Fruit fly (Drosophila melanogaster) whole organism, pupa: ENCODE data around the gene CG6441.

Experiments used
- CG10348 ChIP-seq: fragments of 200-800 bp; sonication (Bioruptor generic); IDR thresholded peaks from 2 replicates; pipeline ENCODE4 v1.3.6; 2022; ENCODE audit warnings: missing biosample characterization, missing genetic modification characterization
- CG12605 ChIP-seq: fragments of 200-800 bp; sonication (Bioruptor generic); IDR thresholded peaks from 2 replicates; pipeline ENCODE4 v1.3.6; 2022; ENCODE audit warnings: missing biosample characterization, missing genetic modification characterization
- CG13204 ChIP-seq: fragments of 200-800 bp; sonication (Bioruptor generic); optimal IDR thresholded peaks from 2 replicates; lab custom pipeline; 2018; ENCODE audit warnings: missing biosample characterization, mild to moderate bottlenecking, missing genetic modification characterization, moderate library complexity
- CG14655 ChIP-seq: fragments of 200-800 bp; sonication (Bioruptor generic); optimal IDR thresholded peaks from 3 replicates; lab custom pipeline; 2017; ENCODE audit warnings: mild to moderate bottlenecking, missing biosample characterization, missing genetic modification reagents, missing genetic modification characterization
- CG15710 ChIP-seq: fragments of 200-800 bp; sonication (Bioruptor generic); optimal IDR thresholded peaks from 2 replicates; lab custom pipeline; 2018; ENCODE audit warnings: missing biosample characterization, mild to moderate bottlenecking, missing genetic modification characterization, moderate library complexity
- CG17806 ChIP-seq: fragments of 200-800 bp; sonication (Bioruptor generic); optimal IDR thresholded peaks from 2 replicates; lab custom pipeline; 2018; ENCODE audit warnings: missing biosample characterization, mild to moderate bottlenecking, missing genetic modification characterization, moderate library complexity
- CG32121 ChIP-seq: fragments of 200-800 bp; sonication (Bioruptor generic); IDR thresholded peaks from 2 replicates; pipeline ENCODE4 v1.3.6; 2022; ENCODE audit warnings: missing biosample characterization, missing genetic modification characterization
- CG34367 ChIP-seq: fragments of 200-800 bp; sonication (Bioruptor generic); optimal IDR thresholded peaks from 2 replicates; lab custom pipeline; 2018; ENCODE audit warnings: missing biosample characterization, mild to moderate bottlenecking, missing genetic modification characterization
- CG4496 ChIP-seq: fragments of 200-800 bp; sonication (Bioruptor generic); IDR thresholded peaks from 3 replicates; pipeline ENCODE4 v1.3.6; 2022; ENCODE audit warnings: missing biosample characterization, missing genetic modification characterization
- CG8159 ChIP-seq: fragments of 200-800 bp; sonication (Bioruptor generic); optimal IDR thresholded peaks from 3 replicates; lab custom pipeline; 2018; ENCODE audit warnings: missing biosample characterization, mild to moderate bottlenecking, missing genetic modification characterization, moderate library complexity
- CG8301 ChIP-seq: fragments of 200-800 bp; sonication (Bioruptor generic); optimal IDR thresholded peaks from 2 replicates; lab custom pipeline; 2018; ENCODE audit warnings: missing biosample characterization, mild to moderate bottlenecking, missing genetic modification characterization
- CG9948 ChIP-seq: fragments of 200-800 bp; sonication (Bioruptor generic); optimal IDR thresholded peaks from 2 replicates; lab custom pipeline; 2018; ENCODE audit warnings: missing biosample characterization, mild to moderate bottlenecking, missing genetic modification characterization, moderate library complexity
- D1 ChIP-seq: fragments of 200-800 bp; sonication (Bioruptor generic); optimal IDR thresholded peaks from 2 replicates; lab custom pipeline; 2018; ENCODE audit warnings: missing biosample characterization, mild to moderate bottlenecking, missing genetic modification characterization, moderate library complexity
- EcR ChIP-seq: fragments of 200-800 bp; sonication (Bioruptor generic); optimal IDR thresholded peaks from 3 replicates; lab custom pipeline; 2019; ENCODE audit warnings: missing biosample characterization, missing genetic modification characterization, mild to moderate bottlenecking, moderate library complexity, missing genetic modification reagents
- Ets98B ChIP-seq: fragments of 200-800 bp; sonication (Bioruptor generic); IDR thresholded peaks from 2 replicates; pipeline ENCODE4 v1.3.6; 2022; ENCODE audit warnings: missing biosample characterization, missing genetic modification characterization
- Pif1A ChIP-seq: fragments of 200-800 bp; sonication (Bioruptor generic); optimal IDR thresholded peaks from 3 replicates; lab custom pipeline; 2016; ENCODE audit warnings: missing biosample characterization, missing genetic modification characterization
- Pif1B ChIP-seq: fragments of 200-800 bp; sonication (Bioruptor generic); optimal IDR thresholded peaks from 3 replicates; lab custom pipeline; 2016; ENCODE audit warnings: missing biosample characterization, missing genetic modification characterization
- Snoo ChIP-seq: fragments of 200-800 bp; sonication (Bioruptor generic); optimal IDR thresholded peaks from 3 replicates; lab custom pipeline; 2017; ENCODE audit warnings: missing biosample characterization, mild to moderate bottlenecking, missing genetic modification characterization, inconsistent platforms
- fd96Ca ChIP-seq: fragments of 200-800 bp; sonication (Bioruptor generic); IDR thresholded peaks from 3 replicates; pipeline ENCODE4 v1.3.6; 2022; ENCODE audit warnings: missing biosample characterization, missing genetic modification characterization
- gl ChIP-seq: fragments of 200-800 bp; sonication (Bioruptor generic); optimal IDR thresholded peaks from 2 replicates; lab custom pipeline; 2018; ENCODE audit warnings: missing biosample characterization, mild to moderate bottlenecking, missing genetic modification characterization
- rn ChIP-seq: fragments of 200-800 bp; sonication (Bioruptor generic); IDR thresholded peaks from 2 replicates; pipeline ENCODE4 v1.3.6; 2022; ENCODE audit warnings: missing biosample characterization, missing genetic modification characterization

CG6441 gene

dm6 chr2L:7473248-7473647 lies 1.3 kb upstream of the CG6441 start:
- TF ChIP-seq gl (tag; lab: Kevin White, UChicago) (no peak), CG34367 (tag; lab: Kevin White, UChicago) (no peak), CG4496 (GFP tag; lab: Robert Waterston, UW) (no peak), CG32121 (GFP tag; lab: Robert Waterston, UW) (no peak), CG12605 (GFP tag; lab: Robert Waterston, UW) (no peak), CG8301 (tag; lab: Kevin White, UChicago) (no peak), Ets98B (GFP tag; lab: Robert Waterston, UW) (no peak), CG8159 (tag; lab: Kevin White, UChicago) (no peak), Snoo (tag; lab: Kevin White, UChicago) (no peak), CG9948 (tag; lab: Kevin White, UChicago) (no peak), CG15710 (tag; lab: Kevin White, UChicago) (no peak), EcR (no peak), CG10348 (GFP tag; lab: Robert Waterston, UW) (no peak), CG13204 (GFP tag; lab: Kevin White, UChicago) (no peak), D1 (tag; lab: Kevin White, UChicago) (no peak), CG17806 (tag; lab: Kevin White, UChicago) (no peak), Pif1B (GFP tag; lab: Kevin White, UChicago) (no peak), Pif1A (GFP tag; lab: Kevin White, UChicago) (no peak), rn (GFP tag; lab: Robert Waterston, UW) (no peak), CG14655 (no peak)

- TF ChIP-seq CG12605 (GFP tag; lab: Robert Waterston, UW) (no peak), rn (GFP tag; lab: Robert Waterston, UW) (no peak), CG8159 (tag; lab: Kevin White, UChicago) (no peak)
- TF ChIP-seq, all 21 proteins: peak for 0
Observed at dm6 chr2L:7486222-7486621, 11.7 kb downstream of the CG6441 start.

- TF ChIP-seq CG34367 (tag; lab: Kevin White, UChicago) (no peak), fd96Ca (GFP tag; lab: Robert Waterston, UW) (0 out of 3 replicates have a peak, but pooled peaks have one; percentile 40), CG9948 (tag; lab: Kevin White, UChicago) (peak; percentile 31), EcR (no peak), CG8301 (tag; lab: Kevin White, UChicago) (peak; percentile 28), Pif1A (GFP tag; lab: Kevin White, UChicago) (no peak), Pif1B (GFP tag; lab: Kevin White, UChicago) (no peak), CG8159 (tag; lab: Kevin White, UChicago) (no peak), CG10348 (GFP tag; lab: Robert Waterston, UW) (no peak), CG14655 (peak; percentile 24), CG32121 (GFP tag; lab: Robert Waterston, UW) (peak; percentile 52), CG15710 (tag; lab: Kevin White, UChicago) (peak; percentile 17), CG17806 (tag; lab: Kevin White, UChicago) (peak; percentile 38), CG4496 (GFP tag; lab: Robert Waterston, UW) (peak; percentile 55; the same call in 1 of the 3 replicates), gl (tag; lab: Kevin White, UChicago) (no peak), CG12605 (GFP tag; lab: Robert Waterston, UW) (no peak), Snoo (tag; lab: Kevin White, UChicago) (no peak), rn (GFP tag; lab: Robert Waterston, UW) (peak; percentile 47; the same call in 1 of the 2 replicates), D1 (tag; lab: Kevin White, UChicago) (no peak), Ets98B (GFP tag; lab: Robert Waterston, UW) (peak; percentile 36; the same call in 1 of the 2 replicates)
Observed at dm6 chr2L:7491902-7492301, 17.4 kb downstream of the CG6441 start.

dm6 chr2L:7492508-7492907 lies 18.0 kb downstream of the CG6441 start:
- TF ChIP-seq Ets98B (GFP tag; lab: Robert Waterston, UW): no peak
- TF ChIP-seq CG8159 (tag; lab: Kevin White, UChicago): peak; percentile 29
- no peak for TF ChIP-seq CG15710 (tag; lab: Kevin White, UChicago)
- peak; percentile 9 for TF ChIP-seq CG14655

dm6 chr2L:7493444-7493843 lies 18.9 kb downstream of the CG6441 start:
- no peak for TF ChIP-seq CG8301 (tag; lab: Kevin White, UChicago)
- no peak for TF ChIP-seq fd96Ca (GFP tag; lab: Robert Waterston, UW)
- TF ChIP-seq rn (GFP tag; lab: Robert Waterston, UW): no peak
- no peak for TF ChIP-seq Ets98B (GFP tag; lab: Robert Waterston, UW)
- TF ChIP-seq CG4496 (GFP tag; lab: Robert Waterston, UW): no peak
- TF ChIP-seq CG13204 (GFP tag; lab: Kevin White, UChicago): no peak
- no peak for TF ChIP-seq Snoo (tag; lab: Kevin White, UChicago)
- TF ChIP-seq CG32121 (GFP tag; lab: Robert Waterston, UW): no peak
- TF ChIP-seq EcR: no peak
- no peak for TF ChIP-seq gl (tag; lab: Kevin White, UChicago)
- TF ChIP-seq CG34367 (tag; lab: Kevin White, UChicago): no peak
- TF ChIP-seq Pif1B (GFP tag; lab: Kevin White, UChicago): no peak
- no peak for TF ChIP-seq CG15710 (tag; lab: Kevin White, UChicago)
- no peak for TF ChIP-seq CG14655
- TF ChIP-seq D1 (tag; lab: Kevin White, UChicago): no peak
- no peak for TF ChIP-seq CG17806 (tag; lab: Kevin White, UChicago)
- TF ChIP-seq, all 21 proteins: peak for 0
